Worm (Caenorhabditis elegans): Measurements from ENCODE around the gene ubc-15.

ce11 chrII:2937852-2938251 lies 24.4 kb upstream of the ubc-15 start, which contains the start of gene irld-65:
- TF ChIP-seq lin-39 (tag; optimal IDR thresholded peaks at IDR 0.05): no peak
- no peak for TF ChIP-seq lin-15B (tag; optimal IDR thresholded peaks at IDR 0.05)
- TF ChIP-seq nhr-12 (tag; optimal IDR thresholded peaks at IDR 0.05): no peak
- no peak for TF ChIP-seq nhr-77 (tag; optimal IDR thresholded peaks at IDR 0.05)
- no peak for TF ChIP-seq hlh-4 (tag; optimal IDR thresholded peaks at IDR 0.05)
- no peak for TF ChIP-seq aha-1 (tag; optimal IDR thresholded peaks at IDR 0.05)
- no peak for TF ChIP-seq ceh-63 (GFP tag; optimal IDR thresholded peaks at IDR 0.05)
- TF ChIP-seq nhr-47 (tag; optimal IDR thresholded peaks at IDR 0.05): no peak
- TF ChIP-seq ztf-11 (tag; optimal IDR thresholded peaks at IDR 0.05): no peak
- TF ChIP-seq nhr-11 (tag; optimal IDR thresholded peaks at IDR 0.05): no peak
- TF ChIP-seq pqm-1 (tag; optimal IDR thresholded peaks at IDR 0.05): no peak
- no peak for TF ChIP-seq nhr-237 (tag; optimal IDR thresholded peaks at IDR 0.05)

Data from whole organism, L1 larva.